Fruit fly (Drosophila melanogaster) whole organism, adult: ENCODE data around the gene miple1.

Experiments
- CG12768 ChIP-seq: fragments of 200-800 bp; sonication (Bioruptor generic); optimal IDR thresholded peaks from 2 replicates; lab custom pipeline; 2017; ENCODE audit warnings: missing biosample characterization, missing genetic modification characterization, mild to moderate bottlenecking, moderate library complexity, missing genetic modification reagents
- CG14711 ChIP-seq: fragments of 200-800 bp; sonication (Bioruptor generic); optimal IDR thresholded peaks from 2 replicates; lab custom pipeline; 2018; ENCODE audit warnings: missing biosample characterization, mild to moderate bottlenecking, missing genetic modification characterization, moderate library complexity
- CG1620 ChIP-seq: fragments of 200-800 bp; sonication (Bioruptor generic); optimal IDR thresholded peaks from 2 replicates; lab custom pipeline; 2016; ENCODE audit warnings: missing biosample characterization, missing genetic modification characterization
- CG5204 ChIP-seq: fragments of 200-800 bp; sonication (Bioruptor generic); optimal IDR thresholded peaks from 2 replicates; lab custom pipeline; 2016; ENCODE audit warnings: missing biosample characterization, missing genetic modification characterization
- Clk ChIP-seq: fragments of 200-800 bp; sonication (Bioruptor generic); optimal IDR thresholded peaks from 2 replicates; lab custom pipeline; 2017; ENCODE audit warnings: missing biosample characterization, missing genetic modification characterization
- Hr96 ChIP-seq: fragments of 200-800 bp; sonication (Bioruptor generic); optimal IDR thresholded peaks from 2 replicates; lab custom pipeline; 2016; ENCODE audit warnings: missing biosample characterization, missing genetic modification characterization
- cnc ChIP-seq, 2 experiments: fragments of >200 bp; optimal IDR thresholded peaks; 2 replicates each; lab custom pipeline; 2017
- pad ChIP-seq: fragments of 200-800 bp; sonication (Bioruptor generic); optimal IDR thresholded peaks from 3 replicates; lab custom pipeline; 2017; ENCODE audit warnings: missing biosample characterization, missing genetic modification characterization, mild to moderate bottlenecking, moderate library complexity, missing genetic modification reagents
- tj ChIP-seq: fragments of 200-800 bp; sonication (Bioruptor generic); optimal IDR thresholded peaks from 3 replicates; lab custom pipeline; 2017; ENCODE audit warnings: missing biosample characterization, mild to moderate bottlenecking, missing genetic modification characterization, moderate library complexity
- toe ChIP-seq: fragments of 200-800 bp; sonication (Bioruptor generic); optimal IDR thresholded peaks from 2 replicates; lab custom pipeline; 2016; ENCODE audit warnings: missing biosample characterization, missing genetic modification characterization

- TF ChIP-seq Clk (GFP tag; lab: Kevin White, UChicago), result no peak
- no peak for TF ChIP-seq Hr96 (GFP tag; lab: Kevin White, UChicago)
- TF ChIP-seq CG12768 (GFP tag; lab: Kevin White, UChicago), result no peak
- no peak for TF ChIP-seq cnc (optimal IDR thresholded peaks at IDR 0.05; lab: Kevin White, UChicago)
- TF ChIP-seq CG5204 (GFP tag; lab: Kevin White, UChicago), result no peak
- TF ChIP-seq pad (GFP tag; lab: Kevin White, UChicago), result no peak
- TF ChIP-seq CG1620, result no peak
- TF ChIP-seq CG14711 (tag; lab: Kevin White, UChicago), result no peak
- no peak for TF ChIP-seq tj (GFP tag; lab: Kevin White, UChicago)
- no peak for TF ChIP-seq toe (GFP tag; lab: Kevin White, UChicago)
Measured at dm6 chr3L:316784-317183, 49.7 kb downstream of the miple1 start, which contains the start of gene ddbt.
